Worm (Caenorhabditis elegans) whole organism, young adult: ENCODE data around the gene ifta-2.
A peak's percentile ranks its signal among the peaks of the same experiment; 100 is the strongest.

Source experiments
- B0019.2 ChIP-seq: fragments of 200-800 bp; sonication (Bioruptor generic); conservative IDR thresholded peaks from 2 replicates; pipeline ENCODE4 v1.3.6; 2022; ENCODE audit warnings: missing genetic modification reagents, missing genetic modification characterization, missing compliant biosample characterization
- B0035.1 ChIP-seq: sonication (generic microtip); optimal IDR thresholded peaks from 2 replicates; lab custom pipeline; 2016; ENCODE audit warnings: missing genetic modification characterization, mild to moderate bottlenecking, missing compliant biosample characterization, missing genotype, missing genetic modification reagents
- B0261.1 ChIP-seq: sonication (generic microtip); optimal IDR thresholded peaks from 2 replicates; lab custom pipeline; 2016; ENCODE audit warnings: mild to moderate bottlenecking, missing genetic modification characterization, moderate library complexity, missing compliant biosample characterization
- C06A6.2 ChIP-seq: fragments of 200-800 bp; sonication (Bioruptor generic); conservative IDR thresholded peaks from 2 replicates; pipeline ENCODE4 v1.3.6; 2022; ENCODE audit warnings: missing genetic modification characterization, missing compliant biosample characterization
- D2030.7 ChIP-seq: fragments of 200-800 bp; sonication (Bioruptor generic); IDR thresholded peaks from 2 replicates; pipeline ENCODE4 v1.3.6; 2022; ENCODE audit warnings: missing genetic modification reagents, missing genetic modification characterization, missing compliant biosample characterization
- F10E7.11 ChIP-seq: sonication (generic microtip); optimal IDR thresholded peaks from 2 replicates; lab custom pipeline; 2017; ENCODE audit warnings: mild to moderate bottlenecking, missing genetic modification characterization, moderate library complexity, missing compliant biosample characterization
- F52B5.7 ChIP-seq: sonication (generic microtip); optimal IDR thresholded peaks from 2 replicates; lab custom pipeline; 2016; ENCODE audit warnings: mild to moderate bottlenecking, missing genetic modification characterization, missing compliant biosample characterization
- T07F8.4 ChIP-seq: sonication (generic microtip); optimal IDR thresholded peaks from 2 replicates; lab custom pipeline; 2016; ENCODE audit warnings: mild to moderate bottlenecking, missing genetic modification characterization, moderate library complexity, missing compliant biosample characterization
- Y53G8AR.9 ChIP-seq: fragments of 200-800 bp; sonication (Bioruptor generic); conservative IDR thresholded peaks from 2 replicates; pipeline ENCODE4 v1.3.6; 2022; ENCODE audit warnings: missing genetic modification reagents, missing genetic modification characterization, missing compliant biosample characterization
- aptf-3 ChIP-seq: fragments of 200-800 bp; sonication (Bioruptor generic); IDR thresholded peaks from 2 replicates; pipeline ENCODE4 v1.3.6; 2022; ENCODE audit warnings: missing genetic modification characterization, missing compliant biosample characterization
- attf-3 ChIP-seq: fragments of 200-800 bp; sonication (Bioruptor generic); conservative IDR thresholded peaks from 2 replicates; pipeline ENCODE4 v1.3.6; 2022; ENCODE audit warnings: missing genetic modification reagents, missing genetic modification characterization, missing compliant biosample characterization
- bed-1 ChIP-seq: fragments of 200-800 bp; sonication (Bioruptor generic); IDR thresholded peaks from 2 replicates; pipeline ENCODE4 v1.3.6; 2022; ENCODE audit warnings: missing genetic modification reagents, missing genetic modification characterization, missing compliant biosample characterization
- ccch-3 ChIP-seq: fragments of 200-800 bp; sonication (Bioruptor generic); optimal IDR thresholded peaks from 2 replicates; lab custom pipeline; 2018; ENCODE audit warnings: mild to moderate bottlenecking, missing genetic modification characterization, missing compliant biosample characterization
- cebp-1 ChIP-seq, 2 experiments: fragments of 200-800 bp in 1 of 2; sonication (Bioruptor generic) in 1 of 2; sonication (generic microtip) in 1 of 2; IDR thresholded peaks in 1 of 2; optimal IDR thresholded peaks in 1 of 2; 2 replicates each; pipeline versions ENCODE4 v1.3.6 to Lab custom; 2017 to 2022; ENCODE audit warnings: missing compliant biosample characterization in 2 of 2, missing genetic modification characterization in 2 of 2, mild to moderate bottlenecking in 1 of 2, missing genetic modification reagents in 1 of 2, moderate library complexity in 1 of 2
- ceh-27 ChIP-seq: fragments of 200-800 bp; sonication (Bioruptor generic); optimal IDR thresholded peaks from 2 replicates; lab custom pipeline; 2018; ENCODE audit warnings: mild to moderate bottlenecking, missing genetic modification characterization, moderate library complexity, missing compliant biosample characterization
- ceh-91 ChIP-seq: fragments of 200-800 bp; sonication (Bioruptor generic); IDR thresholded peaks from 2 replicates; pipeline ENCODE4 v1.3.6; 2022; ENCODE audit warnings: missing genetic modification reagents, missing genetic modification characterization, missing compliant biosample characterization
- chd-7 ChIP-seq: sonication (generic microtip); optimal IDR thresholded peaks from 2 replicates; lab custom pipeline; 2016; ENCODE audit warnings: mild to moderate bottlenecking, missing genetic modification characterization, moderate library complexity, missing compliant biosample characterization
- dox-1 ChIP-seq: fragments of 200-800 bp; sonication (Bioruptor generic); IDR thresholded peaks from 2 replicates; pipeline ENCODE4 v1.3.6; 2022; ENCODE audit warnings: missing genetic modification reagents, missing genetic modification characterization, missing compliant biosample characterization
- egl-44 ChIP-seq: fragments of 200-800 bp; sonication (Bioruptor generic); IDR thresholded peaks from 2 replicates; pipeline ENCODE4 v1.3.6; 2022; ENCODE audit warnings: missing genetic modification reagents, missing genetic modification characterization, missing compliant biosample characterization
- ekl-4 ChIP-seq: fragments of 200-800 bp; sonication (Bioruptor generic); IDR thresholded peaks from 2 replicates; pipeline ENCODE4 v1.3.6; 2022; ENCODE audit warnings: missing genetic modification reagents, missing genetic modification characterization, missing compliant biosample characterization
- ets-4 ChIP-seq: fragments of 200-800 bp; sonication (Bioruptor generic); optimal IDR thresholded peaks from 2 replicates; lab custom pipeline; 2018; ENCODE audit warnings: mild to moderate bottlenecking, missing genetic modification characterization, missing compliant biosample characterization
- gei-17 ChIP-seq: fragments of 200-800 bp; sonication (Bioruptor generic); optimal IDR thresholded peaks from 2 replicates; lab custom pipeline; 2018; ENCODE audit warnings: mild to moderate bottlenecking, missing genetic modification characterization, missing compliant biosample characterization
- him-1 ChIP-seq: sonication (generic microtip); optimal IDR thresholded peaks from 2 replicates; lab custom pipeline; 2016; ENCODE audit warnings: missing genotype, missing genetic modification reagents, missing genetic modification characterization, missing compliant biosample characterization
- hlh-12 ChIP-seq: sonication (generic microtip); optimal IDR thresholded peaks from 2 replicates; lab custom pipeline; 2016; ENCODE audit warnings: missing genetic modification characterization, missing compliant biosample characterization
- hlh-26 ChIP-seq: fragments of 200-800 bp; sonication (Bioruptor generic); conservative IDR thresholded peaks from 2 replicates; pipeline ENCODE4 v1.3.6; 2022; ENCODE audit warnings: missing genetic modification reagents, missing genetic modification characterization, missing compliant biosample characterization
- hmg-1.2 ChIP-seq: fragments of 200-800 bp; sonication (Bioruptor generic); IDR thresholded peaks from 2 replicates; pipeline ENCODE4 v1.3.6; 2022; ENCODE audit warnings: missing genetic modification reagents, missing genetic modification characterization, missing compliant biosample characterization
- hrde-1 ChIP-seq: sonication (generic microtip); optimal IDR thresholded peaks from 2 replicates; lab custom pipeline; 2016; ENCODE audit warnings: missing genetic modification characterization, mild to moderate bottlenecking, missing compliant biosample characterization, moderate library complexity, missing genotype, missing genetic modification reagents, borderline replicate concordance
- lag-1 ChIP-seq: fragments of 200-800 bp; sonication (Bioruptor generic); IDR thresholded peaks from 2 replicates; pipeline ENCODE4 v1.3.6; 2022; ENCODE audit warnings: missing genetic modification reagents, missing genetic modification characterization, missing compliant biosample characterization
- lin-26 ChIP-seq: fragments of 200-800 bp; sonication (Bioruptor generic); IDR thresholded peaks from 2 replicates; pipeline ENCODE4 v1.3.6; 2022; ENCODE audit warnings: missing genetic modification reagents, missing genetic modification characterization, missing compliant biosample characterization
- lin-40 ChIP-seq: sonication (generic microtip); optimal IDR thresholded peaks from 2 replicates; lab custom pipeline; 2016; ENCODE audit warnings: missing genetic modification characterization, mild to moderate bottlenecking, missing compliant biosample characterization, missing genotype, missing genetic modification reagents
- madf-3 ChIP-seq: fragments of 200-800 bp; sonication (Bioruptor generic); IDR thresholded peaks from 2 replicates; pipeline ENCODE4 v1.3.6; 2022; ENCODE audit warnings: missing genetic modification reagents, missing genetic modification characterization, missing compliant biosample characterization
- mcd-1 ChIP-seq: fragments of 200-800 bp; sonication (Bioruptor generic); IDR thresholded peaks from 2 replicates; pipeline ENCODE4 v1.3.6; 2022; ENCODE audit warnings: missing genetic modification reagents, missing genetic modification characterization, missing compliant biosample characterization
- nfyb-1 ChIP-seq: fragments of 200-800 bp; sonication (Bioruptor generic); IDR thresholded peaks from 2 replicates; pipeline ENCODE4 v1.3.6; 2022; ENCODE audit warnings: missing genetic modification reagents, missing genetic modification characterization, missing compliant biosample characterization
- nhr-179 ChIP-seq: sonication (generic microtip); optimal IDR thresholded peaks from 2 replicates; lab custom pipeline; 2016; ENCODE audit warnings: mild to moderate bottlenecking, missing genetic modification characterization, missing compliant biosample characterization
- nhr-90 ChIP-seq: sonication (generic microtip); optimal IDR thresholded peaks from 2 replicates; lab custom pipeline; 2016; ENCODE audit warnings: missing genotype, mild to moderate bottlenecking, missing genetic modification characterization, missing compliant biosample characterization
- rcor-1 ChIP-seq: fragments of 200-800 bp; sonication (Bioruptor generic); IDR thresholded peaks from 2 replicates; pipeline ENCODE4 v1.3.6; 2022; ENCODE audit warnings: missing genetic modification reagents, missing genetic modification characterization, missing compliant biosample characterization
- rec-8 ChIP-seq, 2 experiments: sonication (generic microtip); optimal IDR thresholded peaks; 2 replicates each; lab custom pipeline; 2016; ENCODE audit warnings: mild to moderate bottlenecking in 2 of 2, missing genetic modification characterization in 2 of 2, missing genetic modification reagents in 2 of 2, missing genotype in 2 of 2, missing biosample characterization in 1 of 2, missing compliant biosample characterization in 1 of 2, moderate library complexity in 1 of 2
- sdz-38 ChIP-seq: sonication (generic microtip); optimal IDR thresholded peaks from 2 replicates; lab custom pipeline; 2016; ENCODE audit warnings: missing genotype, missing genetic modification characterization, missing compliant biosample characterization
- snpc-3.4 ChIP-seq: sonication (generic microtip); optimal IDR thresholded peaks from 2 replicates; lab custom pipeline; 2017; ENCODE audit warnings: missing genetic modification characterization, mild to moderate bottlenecking, missing compliant biosample characterization, antibody characterized with exemption, moderate library complexity, missing genotype, missing genetic modification reagents
- somi-1 ChIP-seq: fragments of 200-800 bp; sonication (Bioruptor generic); optimal IDR thresholded peaks from 2 replicates; lab custom pipeline; 2018; ENCODE audit warnings: mild to moderate bottlenecking, missing genetic modification characterization, missing compliant biosample characterization
- sptf-2 ChIP-seq: fragments of 200-800 bp; sonication (Bioruptor generic); optimal IDR thresholded peaks from 2 replicates; lab custom pipeline; 2018; ENCODE audit warnings: mild to moderate bottlenecking, missing genetic modification characterization, missing compliant biosample characterization
- zfh-2 ChIP-seq: fragments of 200-800 bp; sonication (Bioruptor generic); conservative IDR thresholded peaks from 2 replicates; pipeline ENCODE4 v1.3.6; 2022; ENCODE audit warnings: missing genetic modification reagents, missing genetic modification characterization, missing compliant biosample characterization
- ztf-26 ChIP-seq: sonication (generic microtip); optimal IDR thresholded peaks from 2 replicates; lab custom pipeline; 2017; ENCODE audit warnings: missing genetic modification characterization, missing compliant biosample characterization
- ztf-28 ChIP-seq: fragments of 200-800 bp; sonication (Bioruptor generic); IDR thresholded peaks from 2 replicates; pipeline ENCODE4 v1.3.6; 2022; ENCODE audit warnings: missing genetic modification reagents, missing genetic modification characterization, missing compliant biosample characterization
- ztf-3 ChIP-seq: fragments of 200-800 bp; sonication (Bioruptor generic); optimal IDR thresholded peaks from 2 replicates; lab custom pipeline; 2018; ENCODE audit warnings: mild to moderate bottlenecking, missing genetic modification characterization, missing compliant biosample characterization

ifta-2 gene

DNA sequence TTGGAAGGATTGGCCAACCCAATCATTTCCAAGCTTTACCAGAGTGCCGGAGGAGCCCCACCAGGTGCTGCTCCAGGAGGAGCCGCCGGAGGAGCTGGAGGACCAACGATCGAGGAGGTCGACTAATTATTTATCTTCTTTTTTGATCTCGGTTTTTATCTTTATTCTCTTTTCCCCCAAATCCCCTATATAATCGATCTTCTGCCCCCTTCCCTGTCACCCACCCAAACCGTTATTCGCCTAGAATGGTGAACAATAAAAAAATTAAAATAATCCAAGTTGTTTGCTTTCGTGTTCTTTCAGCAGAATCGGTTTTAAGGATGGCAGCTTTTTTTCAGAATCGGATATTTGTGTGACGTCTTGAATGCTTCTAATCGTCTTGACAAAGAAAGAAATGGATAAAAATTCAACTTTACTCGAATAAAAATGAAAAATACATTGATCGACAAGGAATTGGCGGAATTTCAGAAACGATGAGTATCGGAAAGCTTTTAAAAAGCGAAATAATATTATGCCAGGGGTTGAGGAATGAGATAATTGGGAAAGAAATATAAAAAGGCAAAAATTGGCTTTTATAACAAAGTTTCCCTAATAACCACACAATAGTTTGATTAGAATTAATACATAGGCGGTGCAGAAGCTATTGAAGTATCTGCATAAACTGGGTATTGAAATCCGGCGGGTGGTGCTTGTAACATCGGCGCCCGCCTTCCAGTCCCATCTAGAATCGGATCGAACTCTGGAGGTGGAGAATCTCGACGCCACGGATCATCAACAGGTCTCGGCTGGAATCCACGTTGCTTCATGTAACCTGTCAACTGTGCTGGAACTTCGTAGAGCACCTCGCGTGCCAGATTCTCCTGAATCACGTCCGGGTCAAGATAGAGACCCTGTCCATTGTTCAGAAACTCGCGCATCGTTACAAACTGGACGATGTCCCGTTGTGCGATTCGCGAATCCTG lies 20.5 kb downstream of the ifta-2 start (continued):
- TF ChIP-seq sptf-2 (GFP tag; lab: Kevin White, UChicago) = no peak
- no peak for TF ChIP-seq lag-1 (GFP tag; lab: Robert Waterston, UW)
- peak; percentile 81 for TF ChIP-seq gei-17 (GFP tag; lab: Kevin White, UChicago)
- no peak for TF ChIP-seq attf-3
- TF ChIP-seq ceh-91 = no peak; the same call in 1 of the 2 replicates
- TF ChIP-seq ets-4 (GFP tag; lab: Kevin White, UChicago) = peak; percentile 1
- peak; percentile 67 for TF ChIP-seq him-1 (tag; lab: Kevin White, UChicago)
- peak; percentile 89 for TF ChIP-seq ekl-4 (GFP tag; lab: Robert Waterston, UW)
- peak; percentile 60 for TF ChIP-seq hrde-1
- TF ChIP-seq bed-1 (GFP tag; lab: Robert Waterston, UW) = peak; percentile 90; the same call in 1 of the 2 replicates
- no peak for TF ChIP-seq hlh-26 (GFP tag; lab: Robert Waterston, UW)
- peak; percentile 63 for TF ChIP-seq mcd-1 (GFP tag; lab: Robert Waterston, UW)
- TF ChIP-seq chd-7 (tag; lab: Kevin White, UChicago) = peak; percentile 64
- TF ChIP-seq B0035.1 (tag; lab: Kevin White, UChicago) = peak; percentile 79
- peak; percentile 90 for TF ChIP-seq lin-26 (GFP tag; lab: Robert Waterston, UW)
- TF ChIP-seq ztf-28 (GFP tag; lab: Robert Waterston, UW) = no peak
- peak; percentile 71 for TF ChIP-seq ztf-3 (GFP tag; lab: Kevin White, UChicago)
- TF ChIP-seq rcor-1 (GFP tag; lab: Robert Waterston, UW) = peak; percentile 84
- TF ChIP-seq F52B5.7 (tag; lab: Kevin White, UChicago) = peak; percentile 79
- peak; percentile 71 for TF ChIP-seq T07F8.4 (tag; lab: Kevin White, UChicago)
- peak; percentile 82 for TF ChIP-seq lin-40 (tag; lab: Kevin White, UChicago)
- peak; percentile 92; the same call in 1 of the 2 replicates for TF ChIP-seq madf-3 (GFP tag; lab: Robert Waterston, UW)
- peak; percentile 27 for TF ChIP-seq B0261.1
- TF ChIP-seq ztf-26 (tag; lab: Kevin White, UChicago) = peak; percentile 59
- TF ChIP-seq F10E7.11 (tag; lab: Kevin White, UChicago) = peak; percentile 67
- TF ChIP-seq aptf-3 = peak; percentile 73; the same call in 1 of the 2 replicates
- peak; percentile 43 for TF ChIP-seq somi-1 (GFP tag; lab: Kevin White, UChicago)
- TF ChIP-seq hlh-12 (tag; lab: Kevin White, UChicago) = peak; percentile 9
- TF ChIP-seq nhr-90 = peak; percentile 35
- peak; percentile 62 for TF ChIP-seq ceh-27 (GFP tag; lab: Kevin White, UChicago)
- TF ChIP-seq ccch-3 (GFP tag; lab: Kevin White, UChicago) = peak; percentile 64
- peak; percentile 56; the same call in 1 of the 2 replicates for TF ChIP-seq egl-44 (GFP tag; lab: Robert Waterston, UW)
- TF ChIP-seq dox-1 (GFP tag; lab: Robert Waterston, UW) = peak; percentile 82
- TF ChIP-seq Y53G8AR.9 (GFP tag; lab: Robert Waterston, UW) = peak; percentile 97
- TF ChIP-seq cebp-1 (GFP tag; IDR thresholded peaks at IDR 0.05; lab: Robert Waterston, UW) = 0 out of 2 replicates have a peak, but pooled peaks have one; percentile 46
- peak; percentile 85 for TF ChIP-seq cebp-1 (tag; optimal IDR thresholded peaks at IDR 0.05; lab: Kevin White, UChicago)
- no peak for TF ChIP-seq nhr-179 (tag; lab: Kevin White, UChicago)
- peak; percentile 27; the same call in 1 of the 2 replicates for TF ChIP-seq B0019.2 (GFP tag; lab: Robert Waterston, UW)
- peak; percentile 96 for TF ChIP-seq zfh-2 (GFP tag; lab: Robert Waterston, UW)
- TF ChIP-seq rec-8 (tag; optimal IDR thresholded peaks at IDR 0.05; lab: Kevin White, UChicago) = no peak
- peak; percentile 59 for TF ChIP-seq hmg-1.2
- TF ChIP-seq sdz-38 (tag; lab: Kevin White, UChicago) = no peak
- peak; percentile 91 for TF ChIP-seq snpc-3.4
- TF ChIP-seq C06A6.2 (GFP tag; lab: Robert Waterston, UW) = peak; percentile 9; the same call in 1 of the 2 replicates
- TF ChIP-seq nfyb-1 (GFP tag; lab: Robert Waterston, UW) = peak; percentile 89
- TF ChIP-seq D2030.7 (GFP tag; lab: Robert Waterston, UW) = peak; percentile 82; the same call in 1 of the 2 replicates
